Worm (Caenorhabditis elegans) whole organism, mixed stage, embryonic: Measurements from ENCODE around the gene pro-2.

Experiments used
- M03D4.4 ChIP-seq: sonication (generic microtip); optimal IDR thresholded peaks from 2 replicates; lab custom pipeline; 2017; ENCODE audit warnings: mild to moderate bottlenecking, missing genetic modification characterization, missing compliant biosample characterization
- blmp-1 ChIP-seq: fragments of 150-350 bp; optimal IDR thresholded peaks from 2 replicates; lab custom pipeline; 2014; ENCODE audit warnings: missing biosample characterization, missing genetic modification characterization
- ceh-39 ChIP-seq: fragments of 150-350 bp; optimal IDR thresholded peaks from 2 replicates; lab custom pipeline; 2014; ENCODE audit warnings: missing biosample characterization, missing genetic modification characterization
- ceh-43 ChIP-seq: fragments of 200-800 bp; sonication (Bioruptor generic); optimal IDR thresholded peaks from 2 replicates; lab custom pipeline; 2018; ENCODE audit warnings: mild to moderate bottlenecking, missing genetic modification characterization, moderate library complexity, missing compliant biosample characterization
- ces-1 ChIP-seq: fragments of 150-350 bp; optimal IDR thresholded peaks from 2 replicates; lab custom pipeline; 2014; ENCODE audit warnings: missing biosample characterization, missing genetic modification reagents, missing genetic modification characterization
- cnd-1 ChIP-seq: fragments of 200-800 bp; sonication (Bioruptor generic); optimal IDR thresholded peaks from 2 replicates; lab custom pipeline; 2018; ENCODE audit warnings: mild to moderate bottlenecking, missing genetic modification characterization, missing compliant biosample characterization
- elt-1 ChIP-seq: sonication (generic microtip); optimal IDR thresholded peaks from 2 replicates; lab custom pipeline; 2017; ENCODE audit warnings: missing genetic modification characterization, mild to moderate bottlenecking, missing compliant biosample characterization, antibody characterized with exemption, moderate library complexity, borderline replicate concordance; ENCODE audit not compliant: insufficient read depth
- ham-2 ChIP-seq: fragments of 200-800 bp; sonication (Bioruptor generic); optimal IDR thresholded peaks from 2 replicates; lab custom pipeline; 2018; ENCODE audit warnings: mild to moderate bottlenecking, missing genetic modification characterization, missing compliant biosample characterization
- lin-13 ChIP-seq: fragments of 150-350 bp; optimal IDR thresholded peaks from 2 replicates; lab custom pipeline; 2014; ENCODE audit warnings: missing biosample characterization, missing genetic modification characterization
- mep-1 ChIP-seq: fragments of 150-350 bp; optimal IDR thresholded peaks from 2 replicates; lab custom pipeline; 2017; ENCODE audit warnings: missing biosample characterization, missing genetic modification reagents, missing genetic modification characterization, inconsistent platforms
- mls-2 ChIP-seq: sonication (generic microtip); optimal IDR thresholded peaks from 2 replicates; lab custom pipeline; 2016; ENCODE audit warnings: mild to moderate bottlenecking, missing genetic modification characterization, moderate library complexity, missing compliant biosample characterization
- nhr-2 ChIP-seq: fragments of 150-350 bp; optimal IDR thresholded peaks from 2 replicates; lab custom pipeline; 2014; ENCODE audit warnings: missing biosample characterization, missing genetic modification characterization
- nhr-28 ChIP-seq: fragments of 150-350 bp; optimal IDR thresholded peaks from 2 replicates; lab custom pipeline; 2014; ENCODE audit warnings: missing biosample characterization, missing genetic modification characterization
- nhr-76 ChIP-seq: sonication (generic microtip); optimal IDR thresholded peaks from 2 replicates; lab custom pipeline; 2017; ENCODE audit warnings: missing biosample characterization, missing genetic modification characterization
- sem-2 ChIP-seq: fragments of 200-800 bp; sonication (Bioruptor generic); optimal IDR thresholded peaks from 2 replicates; lab custom pipeline; 2018; ENCODE audit warnings: mild to moderate bottlenecking, missing genetic modification characterization, missing compliant biosample characterization
- sptf-1 ChIP-seq: sonication (generic microtip); optimal IDR thresholded peaks from 2 replicates; lab custom pipeline; 2017; ENCODE audit warnings: mild to moderate bottlenecking, missing genetic modification characterization, moderate library complexity, missing compliant biosample characterization
- tbx-8 ChIP-seq: fragments of 200-800 bp; sonication (Bioruptor generic); optimal IDR thresholded peaks from 2 replicates; lab custom pipeline; 2018; ENCODE audit warnings: mild to moderate bottlenecking, missing genetic modification characterization, moderate library complexity, missing compliant biosample characterization
- unc-120 ChIP-seq: sonication (generic microtip); optimal IDR thresholded peaks from 2 replicates; lab custom pipeline; 2017; ENCODE audit warnings: missing genetic modification characterization, missing compliant biosample characterization; ENCODE audit not compliant: poor library complexity, severe bottlenecking
- unc-39 ChIP-seq: fragments of 150-350 bp; optimal IDR thresholded peaks from 2 replicates; lab custom pipeline; 2014; ENCODE audit warnings: missing biosample characterization, missing genetic modification characterization
- unc-62 ChIP-seq: fragments of 150-350 bp; optimal IDR thresholded peaks from 2 replicates; lab custom pipeline; 2014; ENCODE audit warnings: missing biosample characterization, missing genetic modification reagents, missing genetic modification characterization
- zip-8 ChIP-seq: fragments of 150-350 bp; optimal IDR thresholded peaks from 2 replicates; lab custom pipeline; 2014; ENCODE audit warnings: missing biosample characterization, missing genetic modification characterization

The pro-2 gene

ce11 chrII:10300082-10300749 lies 44.7 kb downstream of the pro-2 start, which contains the start of gene nep-26:
Gene nep-26, minus strand, starts transcription at chrII:10300132.
- TF ChIP-seq unc-62 (peak; percentile 54), zip-8 (tag; lab: Kevin White, UChicago) (peak; percentile 16), unc-120 (tag; lab: Kevin White, UChicago) (no peak)

DNA sequence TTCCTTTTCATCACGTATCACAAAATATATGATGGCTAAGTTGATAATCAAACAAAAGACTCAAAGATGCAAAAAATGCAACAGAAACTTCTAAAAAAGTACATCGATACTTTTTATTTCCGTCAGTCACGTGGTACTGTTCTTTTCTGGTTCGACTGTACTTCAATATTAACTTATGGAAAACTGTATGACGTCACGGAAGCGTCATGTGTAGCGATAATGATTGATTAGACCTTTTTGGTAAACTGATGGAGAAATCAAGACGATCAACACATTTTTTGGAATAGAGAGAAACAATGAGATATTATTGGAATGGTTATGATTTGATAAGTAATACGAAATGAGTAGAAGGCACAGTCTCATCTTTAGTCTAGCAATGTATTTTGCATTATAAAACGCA lies 50.6 kb downstream of the pro-2 start:
- TF ChIP-seq sptf-1 (tag; lab: Kevin White, UChicago): no peak
- TF ChIP-seq lin-13 (tag; lab: Kevin White, UChicago): no peak
- no peak for TF ChIP-seq mls-2 (tag; lab: Kevin White, UChicago)
- TF ChIP-seq ceh-39 (tag; lab: Kevin White, UChicago): no peak
- TF ChIP-seq unc-39 (tag; lab: Kevin White, UChicago): no peak
- TF ChIP-seq nhr-76 (tag; lab: Kevin White, UChicago): no peak
- TF ChIP-seq M03D4.4 (tag; lab: Kevin White, UChicago): no peak
- TF ChIP-seq elt-1 (tag; lab: Kevin White, UChicago): no peak
- no peak for TF ChIP-seq ceh-43
- TF ChIP-seq ces-1: no peak
- TF ChIP-seq blmp-1: no peak
- no peak for TF ChIP-seq nhr-2 (tag; lab: Kevin White, UChicago)
- TF ChIP-seq tbx-8 (GFP tag; lab: Kevin White, UChicago): no peak
- no peak for TF ChIP-seq cnd-1
- TF ChIP-seq mep-1: no peak
- no peak for TF ChIP-seq sem-2 (GFP tag; lab: Kevin White, UChicago)
- TF ChIP-seq ham-2 (GFP tag; lab: Kevin White, UChicago): no peak
- TF ChIP-seq unc-62: no peak
- TF ChIP-seq nhr-28: no peak
